Fruit fly (Drosophila melanogaster) Kc167 (cell line): Measurements from ENCODE around the gene CG15533.

Experiments used
- Sin3A ChIP-seq: fragments of >200 bp; optimal IDR thresholded peaks from 2 replicates; lab custom pipeline; 2018; ENCODE audit warnings: missing external identifiers
- insv ChIP-seq: fragments of >200 bp; optimal IDR thresholded peaks from 3 replicates; lab custom pipeline; 2018; ENCODE audit warnings: missing external identifiers
- psq ChIP-seq: fragments of >200 bp; optimal IDR thresholded peaks from 2 replicates; lab custom pipeline; 2017; ENCODE audit warnings: missing external identifiers
- ttk ChIP-seq: sonication (Bioruptor generic); optimal IDR thresholded peaks from 2 replicates; lab custom pipeline; 2017; ENCODE audit warnings: missing external identifiers

DNA sequence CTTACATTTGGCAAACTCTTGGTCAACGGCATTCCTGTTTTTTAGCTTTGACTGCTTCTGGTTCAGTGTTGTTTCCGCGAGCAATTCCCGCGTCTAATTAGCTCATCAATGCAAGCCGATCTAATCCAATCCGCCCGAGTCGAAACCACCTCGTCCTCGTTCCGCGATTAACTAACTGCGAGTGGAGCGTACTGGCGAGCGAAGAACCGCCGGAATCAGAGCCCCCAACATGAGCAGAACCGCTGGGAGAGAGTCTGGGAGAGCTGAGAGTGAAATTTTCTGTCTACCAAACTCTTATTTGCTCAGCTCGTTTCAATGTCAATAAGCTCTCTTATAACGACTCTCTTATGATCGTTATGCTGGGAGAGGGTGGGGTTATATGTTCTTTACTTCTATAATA, 21.6 kb downstream of the CG15533 start:
- TF ChIP-seq Sin3A (lab: Kevin White, UChicago) (no peak), insv (lab: Kevin White, UChicago) (no peak), ttk (lab: Kevin White, UChicago) (no peak), psq (lab: Kevin White, UChicago) (no peak)
